Fruit fly (Drosophila melanogaster) whole organism, embryonic: ENCODE measurements around the gene PAPLA1.

Experiments
- BEAF-32 ChIP-seq: fragments of 200-800 bp; sonication (Bioruptor generic); optimal IDR thresholded peaks from 3 replicates; lab custom pipeline; 2017; ENCODE audit warnings: missing biosample characterization, missing genetic modification characterization, mild to moderate bottlenecking, moderate library complexity, missing genetic modification reagents
- CG10147 ChIP-seq: fragments of 200-800 bp; sonication (Bioruptor generic); optimal IDR thresholded peaks from 2 replicates; lab custom pipeline; 2019; ENCODE audit warnings: missing biosample characterization, mild to moderate bottlenecking, missing genetic modification characterization, moderate library complexity
- CG10267 ChIP-seq: fragments of 200-800 bp; sonication (Bioruptor generic); optimal IDR thresholded peaks from 2 replicates; lab custom pipeline; 2018; ENCODE audit warnings: missing biosample characterization, mild to moderate bottlenecking, missing genetic modification characterization, moderate library complexity
- CG10321 ChIP-seq: fragments of 200-800 bp; sonication (Bioruptor generic); IDR thresholded peaks from 2 replicates; pipeline ENCODE4 v1.3.6; 2022; ENCODE audit warnings: missing biosample characterization, missing genetic modification characterization
- CG13287 ChIP-seq: fragments of 200-800 bp; sonication (Bioruptor generic); IDR thresholded peaks from 2 replicates; pipeline ENCODE4 v1.3.6; 2022; ENCODE audit warnings: missing biosample characterization, missing genetic modification characterization; ENCODE audit not compliant: partially characterized antibody
- CG13424 ChIP-seq: fragments of 200-800 bp; sonication (Bioruptor generic); optimal IDR thresholded peaks from 2 replicates; lab custom pipeline; 2019; ENCODE audit warnings: missing biosample characterization, mild to moderate bottlenecking, missing genetic modification characterization, moderate library complexity
- CG13624 ChIP-seq: fragments of 200-800 bp; sonication (Bioruptor generic); optimal IDR thresholded peaks from 2 replicates; lab custom pipeline; 2016; ENCODE audit warnings: missing biosample characterization, missing genetic modification characterization
- CG13775 ChIP-seq: fragments of 200-800 bp; sonication (Bioruptor generic); optimal IDR thresholded peaks from 3 replicates; lab custom pipeline; 2017; ENCODE audit warnings: missing biosample characterization, mild to moderate bottlenecking, missing genetic modification characterization
- CG14441 ChIP-seq: fragments of 200-800 bp; sonication (Bioruptor generic); IDR thresholded peaks from 2 replicates; pipeline ENCODE4 v1.3.6; 2022; ENCODE audit warnings: missing biosample characterization, missing genetic modification characterization
- CG14860 ChIP-seq: fragments of 200-800 bp; sonication (Bioruptor generic); IDR thresholded peaks from 3 replicates; pipeline ENCODE4 v1.3.6; 2022; ENCODE audit warnings: missing biosample characterization, missing genetic modification characterization; ENCODE audit not compliant: partially characterized antibody
- CG1529 ChIP-seq: fragments of 200-800 bp; sonication (Bioruptor generic); optimal IDR thresholded peaks from 3 replicates; lab custom pipeline; 2018; ENCODE audit warnings: missing biosample characterization, missing genetic modification characterization
- CG17328 ChIP-seq: fragments of 200-800 bp; sonication (Bioruptor generic); IDR thresholded peaks from 2 replicates; pipeline ENCODE4 v1.3.6; 2022; ENCODE audit warnings: missing biosample characterization, missing genetic modification characterization
- CG17385 ChIP-seq: fragments of 200-800 bp; sonication (Bioruptor generic); optimal IDR thresholded peaks from 3 replicates; lab custom pipeline; 2018; ENCODE audit warnings: missing biosample characterization, mild to moderate bottlenecking, missing genetic modification characterization
- CG17612 ChIP-seq: fragments of 200-800 bp; sonication (Bioruptor generic); IDR thresholded peaks from 2 replicates; pipeline ENCODE4 v1.3.6; 2022; ENCODE audit warnings: missing biosample characterization, missing genetic modification characterization
- CG1792 ChIP-seq: fragments of 200-800 bp; sonication (Bioruptor generic); optimal IDR thresholded peaks from 2 replicates; lab custom pipeline; 2016; ENCODE audit warnings: missing biosample characterization, missing genetic modification characterization
- CG2712 ChIP-seq: fragments of 200-800 bp; optimal IDR thresholded peaks from 3 replicates; lab custom pipeline; 2019; ENCODE audit warnings: missing biosample characterization, mild to moderate bottlenecking, missing genetic modification characterization, moderate library complexity
- CG3995 ChIP-seq: fragments of 200-800 bp; sonication (Bioruptor generic); optimal IDR thresholded peaks from 3 replicates; lab custom pipeline; 2016; ENCODE audit warnings: missing biosample characterization, missing genetic modification characterization
- CG43689 ChIP-seq: fragments of 200-800 bp; sonication (Bioruptor generic); IDR thresholded peaks from 2 replicates; pipeline ENCODE4 v1.3.6; 2022; ENCODE audit warnings: missing biosample characterization, missing genetic modification characterization
- CG5953 ChIP-seq: fragments of 200-800 bp; sonication (Bioruptor generic); IDR thresholded peaks from 2 replicates; pipeline ENCODE4 v1.3.6; 2022; ENCODE audit warnings: missing biosample characterization, missing genetic modification characterization
- CG7271 ChIP-seq: fragments of 200-800 bp; sonication (Bioruptor generic); optimal IDR thresholded peaks from 2 replicates; lab custom pipeline; 2018; ENCODE audit warnings: missing biosample characterization, mild to moderate bottlenecking, missing genetic modification characterization, moderate library complexity
- CG7745 ChIP-seq: fragments of 200-800 bp; sonication (Bioruptor generic); optimal IDR thresholded peaks from 2 replicates; lab custom pipeline; 2018; ENCODE audit warnings: missing biosample characterization, mild to moderate bottlenecking, missing genetic modification characterization, moderate library complexity
- CG8765 ChIP-seq: fragments of 200-800 bp; sonication (Bioruptor generic); IDR thresholded peaks from 2 replicates; pipeline ENCODE4 v1.3.6; 2022; ENCODE audit warnings: missing biosample characterization, missing genetic modification characterization
- CG9797 ChIP-seq: fragments of 200-800 bp; sonication (Bioruptor generic); optimal IDR thresholded peaks from 3 replicates; lab custom pipeline; 2018; ENCODE audit warnings: missing biosample characterization, mild to moderate bottlenecking, missing genetic modification characterization
- CTCF ChIP-seq: fragments of 200-800 bp; sonication (Bioruptor generic); optimal IDR thresholded peaks from 2 replicates; lab custom pipeline; 2017; ENCODE audit warnings: missing biosample characterization, mild to moderate bottlenecking, missing genetic modification characterization, moderate library complexity
- Dll ChIP-seq: fragments of 200-800 bp; sonication (Bioruptor generic); IDR thresholded peaks from 4 replicates; pipeline ENCODE4 v1.3.6; 2022; ENCODE audit warnings: missing biosample characterization, missing genetic modification characterization; ENCODE audit not compliant: partially characterized antibody
- Dref ChIP-seq: fragments of 200-800 bp; sonication (Bioruptor generic); IDR thresholded peaks from 2 replicates; pipeline ENCODE4 v1.3.6; 2022; ENCODE audit warnings: missing biosample characterization, missing genetic modification characterization
- Drgx ChIP-seq: fragments of 200-800 bp; sonication (Bioruptor generic); IDR thresholded peaks from 2 replicates; pipeline ENCODE4 v1.3.6; 2022; ENCODE audit warnings: missing biosample characterization, missing genetic modification characterization
- Ets65A ChIP-seq: fragments of 200-800 bp; sonication (Bioruptor generic); peaks from one replicate; lab custom pipeline; 2016; ENCODE audit warnings: missing biosample characterization, missing genetic modification characterization
- Lim3 ChIP-seq: fragments of 200-800 bp; sonication (Bioruptor generic); IDR thresholded peaks from 2 replicates; pipeline ENCODE4 v1.3.6; 2022; ENCODE audit warnings: missing biosample characterization, missing genetic modification characterization
- MTF-1 ChIP-seq: fragments of 200-800 bp; sonication (Bioruptor generic); optimal IDR thresholded peaks from 2 replicates; lab custom pipeline; 2018; ENCODE audit warnings: missing biosample characterization, mild to moderate bottlenecking, missing genetic modification characterization, borderline replicate concordance
- Mes4 ChIP-seq: fragments of 200-800 bp; sonication (Bioruptor generic); optimal IDR thresholded peaks from 2 replicates; lab custom pipeline; 2016; ENCODE audit warnings: missing biosample characterization, missing genetic modification characterization
- Neu2 ChIP-seq: fragments of 200-800 bp; sonication (Bioruptor generic); optimal IDR thresholded peaks from 3 replicates; lab custom pipeline; 2016; ENCODE audit warnings: missing biosample characterization, missing genetic modification characterization, borderline replicate concordance
- Six4 ChIP-seq: fragments of 200-800 bp; sonication (Bioruptor generic); optimal IDR thresholded peaks from 2 replicates; lab custom pipeline; 2016; ENCODE audit warnings: missing biosample characterization, missing genetic modification characterization
- Spps ChIP-seq: fragments of 200-800 bp; sonication (Bioruptor generic); optimal IDR thresholded peaks from 2 replicates; lab custom pipeline; 2018; ENCODE audit warnings: missing biosample characterization, mild to moderate bottlenecking, missing genetic modification characterization
- Sry-δ ChIP-seq: fragments of 200-800 bp; sonication (Bioruptor generic); optimal IDR thresholded peaks from 2 replicates; lab custom pipeline; 2016; ENCODE audit warnings: missing biosample characterization, missing genetic modification characterization
- Xbp1 ChIP-seq: fragments of 200-800 bp; sonication (Bioruptor generic); optimal IDR thresholded peaks from 3 replicates; lab custom pipeline; 2016; ENCODE audit warnings: missing biosample characterization, mild to moderate bottlenecking, missing genetic modification characterization
- crc ChIP-seq: fragments of 200-800 bp; sonication (Bioruptor generic); optimal IDR thresholded peaks from 2 replicates; lab custom pipeline; 2016; ENCODE audit warnings: missing biosample characterization, missing genetic modification characterization
- crp ChIP-seq, 2 experiments: fragments of 200-800 bp; sonication (Bioruptor generic); optimal IDR thresholded peaks; 2 replicates in 1 of 2; 3 replicates in 1 of 2; lab custom pipeline; 2017; ENCODE audit warnings: missing biosample characterization in 2 of 2, missing genetic modification characterization in 2 of 2, mild to moderate bottlenecking in 1 of 2, moderate library complexity in 1 of 2
- danr ChIP-seq: fragments of 200-800 bp; sonication (Bioruptor generic); IDR thresholded peaks from 2 replicates; pipeline ENCODE4 v1.3.6; 2022; ENCODE audit warnings: missing biosample characterization, missing genetic modification characterization
- dmrt99B ChIP-seq: fragments of 200-800 bp; sonication (Bioruptor generic); optimal IDR thresholded peaks from 2 replicates; lab custom pipeline; 2018; ENCODE audit warnings: missing biosample characterization, mild to moderate bottlenecking, missing genetic modification characterization, moderate library complexity
- fd3F ChIP-seq: fragments of 200-800 bp; sonication (Bioruptor generic); optimal IDR thresholded peaks from 2 replicates; lab custom pipeline; 2018; ENCODE audit warnings: missing biosample characterization, mild to moderate bottlenecking, missing genetic modification characterization, moderate library complexity
- gro ChIP-seq: fragments of 200-800 bp; sonication (Bioruptor generic); optimal IDR thresholded peaks from 2 replicates; lab custom pipeline; 2016; ENCODE audit warnings: missing biosample characterization, missing genetic modification characterization
- klu ChIP-seq: fragments of 200-800 bp; sonication (Bioruptor generic); IDR thresholded peaks from 2 replicates; pipeline ENCODE4 v1.3.6; 2022; ENCODE audit warnings: missing biosample characterization, missing genetic modification characterization
- knrl ChIP-seq: fragments of 200-800 bp; sonication (Bioruptor generic); IDR thresholded peaks from 3 replicates; pipeline ENCODE4 v1.3.6; 2022; ENCODE audit warnings: missing biosample characterization, missing genetic modification characterization; ENCODE audit not compliant: partially characterized antibody
- lola ChIP-seq, 3 experiments: fragments of >200 bp in 2 of 3; fragments of 200-800 bp in 1 of 3; sonication (Bioruptor generic) in 1 of 3; optimal IDR thresholded peaks; 2 replicates each; lab custom pipeline; 2017 to 2019; ENCODE audit warnings: missing biosample characterization in 3 of 3, missing genetic modification characterization in 3 of 3, mild to moderate bottlenecking in 1 of 3, moderate library complexity in 1 of 3
- pb ChIP-seq: fragments of 200-800 bp; sonication (Bioruptor generic); optimal IDR thresholded peaks from 3 replicates; lab custom pipeline; 2016; ENCODE audit warnings: missing biosample characterization, missing genetic modification characterization
- ranshi ChIP-seq: fragments of 200-800 bp; sonication (Bioruptor generic); IDR thresholded peaks from 2 replicates; pipeline ENCODE4 v1.3.6; 2022; ENCODE audit warnings: missing biosample characterization, missing genetic modification characterization
- slou ChIP-seq: fragments of 200-800 bp; sonication (Bioruptor generic); optimal IDR thresholded peaks from 3 replicates; lab custom pipeline; 2016; ENCODE audit warnings: missing biosample characterization, missing genetic modification characterization
- sqz ChIP-seq: fragments of 200-800 bp; sonication (Bioruptor generic); optimal IDR thresholded peaks from 3 replicates; lab custom pipeline; 2018; ENCODE audit warnings: missing biosample characterization, mild to moderate bottlenecking, missing genetic modification characterization
- wdn ChIP-seq: fragments of 200-800 bp; sonication (Bioruptor generic); IDR thresholded peaks from 2 replicates; pipeline ENCODE4 v1.3.6; 2022; ENCODE audit warnings: missing biosample characterization, missing genetic modification characterization

PAPLA1 gene

dm6 chr2L:8196757-8197530 is 37.5 kb upstream of the PAPLA1 start, which contains the start of the genes CG8475 and CG8460 (continued):
- TF ChIP-seq lola (GFP tag; optimal IDR thresholded peaks at IDR 0.05; lab: Kevin White, UChicago), result no peak
- TF ChIP-seq Dref, result peak; percentile 73
- TF ChIP-seq MTF-1 (GFP tag; lab: Kevin White, UChicago), result no peak
- TF ChIP-seq Spps (tag; lab: Kevin White, UChicago), result no peak
- TF ChIP-seq sqz (GFP tag; lab: Kevin White, UChicago), result peak; percentile 97
- TF ChIP-seq Ets65A (GFP tag; lab: Kevin White, UChicago), result peak; percentile 12
- no peak for TF ChIP-seq dmrt99B
- no peak for TF ChIP-seq slou
- TF ChIP-seq CG14441 (GFP tag; lab: Robert Waterston, UW), result no peak
- TF ChIP-seq wdn, result no peak
- TF ChIP-seq CG13775 (GFP tag; lab: Kevin White, UChicago), result no peak
- no peak for TF ChIP-seq CG1792
- TF ChIP-seq crc (GFP tag; lab: Kevin White, UChicago), result no peak
- TF ChIP-seq CG3995, result peak; percentile 89
- no peak for TF ChIP-seq klu (GFP tag; lab: Robert Waterston, UW)
- TF ChIP-seq CG8765 (GFP tag; lab: Robert Waterston, UW), result no peak
- no peak for TF ChIP-seq Six4 (GFP tag; lab: Kevin White, UChicago)
- no peak for TF ChIP-seq CG7271 (tag; lab: Kevin White, UChicago)
- TF ChIP-seq BEAF-32, result peak; percentile 45
- no peak for TF ChIP-seq Drgx
- 0 out of 3 replicates have a peak, but pooled peaks have one; percentile 36 for TF ChIP-seq knrl
- no peak for TF ChIP-seq CG7745
- peak; percentile 4 for TF ChIP-seq Sry-δ (GFP tag; lab: Kevin White, UChicago)
- no peak for TF ChIP-seq CG43689 (GFP tag; lab: Robert Waterston, UW)
- no peak for TF ChIP-seq Mes4
- no peak for TF ChIP-seq Neu2 (GFP tag; lab: Kevin White, UChicago)
- no peak for TF ChIP-seq CG17612
- TF ChIP-seq CG9797, result peak; percentile 39
- TF ChIP-seq pb (GFP tag; lab: Kevin White, UChicago), result no peak
- peak; percentile 75 for TF ChIP-seq ranshi (GFP tag; lab: Robert Waterston, UW)
- no peak for TF ChIP-seq CG5953 (GFP tag; lab: Robert Waterston, UW)
- TF ChIP-seq Dll (GFP tag; lab: Robert Waterston, UW), result peak; percentile 45; the same call in 1 of the 4 replicates
- peak; percentile 7; the same call in 1 of the 2 replicates for TF ChIP-seq CG17328 (GFP tag; lab: Robert Waterston, UW)
- no peak for TF ChIP-seq CG10147 (GFP tag; lab: Kevin White, UChicago)
- TF ChIP-seq danr (GFP tag; lab: Robert Waterston, UW), result no peak
- TF ChIP-seq crp (GFP tag; optimal IDR thresholded peaks at IDR 0.05; lab: Kevin White, UChicago), result peak; percentile 33 to 90
- TF ChIP-seq CG13624 (GFP tag; lab: Kevin White, UChicago), result no peak
- TF ChIP-seq CG10267 (tag; lab: Kevin White, UChicago), result peak; percentile 48
- TF ChIP-seq CG17385 (GFP tag; lab: Kevin White, UChicago), result no peak
- no peak for TF ChIP-seq gro
- no peak for TF ChIP-seq Lim3
- peak; percentile 66 for TF ChIP-seq CG13287 (GFP tag; lab: Robert Waterston, UW)
- TF ChIP-seq fd3F, result no peak
- no peak for TF ChIP-seq CG10321 (GFP tag; lab: Robert Waterston, UW)
- TF ChIP-seq CTCF (GFP tag; lab: Kevin White, UChicago), result no peak
- no peak for TF ChIP-seq Xbp1 (GFP tag; lab: Kevin White, UChicago)
- no peak for TF ChIP-seq CG14860 (GFP tag; lab: Robert Waterston, UW)
- TF ChIP-seq CG1529 (GFP tag; lab: Kevin White, UChicago), result no peak
- no peak for TF ChIP-seq CG2712 (tag; lab: Kevin White, UChicago)
- TF ChIP-seq CG13424 (tag; lab: Kevin White, UChicago), result no peak
